Fruit fly (Drosophila melanogaster) whole organism, wandering third instar larva: ENCODE data around the gene CG34456.

ENCODE experiments used
- CG9705 ChIP-seq: fragments of 200-800 bp; sonication (Bioruptor generic); optimal IDR thresholded peaks from 2 replicates; lab custom pipeline; 2018; ENCODE audit warnings: missing biosample characterization, mild to moderate bottlenecking, missing genetic modification characterization
- CrebA ChIP-seq: fragments of 200-800 bp; sonication (Bioruptor generic); optimal IDR thresholded peaks from 2 replicates; lab custom pipeline; 2016; ENCODE audit warnings: missing biosample characterization, mild to moderate bottlenecking, missing genetic modification characterization, borderline replicate concordance
- Dfd ChIP-seq: fragments of >200 bp; optimal IDR thresholded peaks from 2 replicates; lab custom pipeline; 2017; ENCODE audit warnings: missing biosample characterization, missing genetic modification characterization
- Dif ChIP-seq: fragments of 200-275, 200-300 bp; sonication (Bioruptor generic); optimal IDR thresholded peaks from 2 replicates; lab custom pipeline; 2018; ENCODE audit warnings: missing biosample characterization, missing genetic modification characterization; ENCODE audit not compliant: partially characterized antibody
- GATAd ChIP-seq: sonication (Bioruptor generic); optimal IDR thresholded peaks from 2 replicates; lab custom pipeline; 2016; ENCODE audit warnings: missing biosample characterization, missing genetic modification characterization
- HLH106 ChIP-seq: fragments of 200-800 bp; optimal IDR thresholded peaks from 3 replicates; lab custom pipeline; 2019; ENCODE audit warnings: missing biosample characterization, mild to moderate bottlenecking, missing genetic modification characterization, moderate library complexity
- Hnf4 ChIP-seq: fragments of 200-800 bp; sonication (Bioruptor generic); optimal IDR thresholded peaks from 2 replicates; lab custom pipeline; 2016; ENCODE audit warnings: missing biosample characterization, mild to moderate bottlenecking, missing genetic modification characterization
- Hr78 ChIP-seq: fragments of >200 bp; optimal IDR thresholded peaks from 2 replicates; lab custom pipeline; 2017; ENCODE audit warnings: missing biosample characterization, missing genetic modification characterization
- Jra ChIP-seq: sonication (Bioruptor generic); optimal IDR thresholded peaks from 2 replicates; lab custom pipeline; 2016; ENCODE audit warnings: missing biosample characterization, missing genetic modification characterization
- Mio ChIP-seq: sonication (Bioruptor generic); optimal IDR thresholded peaks from 2 replicates; lab custom pipeline; 2016; ENCODE audit warnings: missing biosample characterization, missing genetic modification characterization
- Rel ChIP-seq, 2 experiments: fragments of 200-800 bp; sonication (Bioruptor generic) in 1 of 2; optimal IDR thresholded peaks; 2 replicates in 1 of 2; 3 replicates in 1 of 2; lab custom pipeline; 2016 to 2019; ENCODE audit warnings: mild to moderate bottlenecking in 2 of 2, missing biosample characterization in 2 of 2, missing genetic modification characterization in 2 of 2, moderate library complexity in 1 of 2
- Sp1 ChIP-seq: fragments of 200-800 bp; sonication (Bioruptor generic); optimal IDR thresholded peaks from 3 replicates; lab custom pipeline; 2019; ENCODE audit warnings: missing biosample characterization, mild to moderate bottlenecking, missing genetic modification characterization, moderate library complexity
- Vsx2 ChIP-seq: fragments of 200-300, 225-300 bp; sonication (Bioruptor generic); optimal IDR thresholded peaks from 2 replicates; lab custom pipeline; 2018; ENCODE audit warnings: missing biosample characterization, missing genetic modification characterization; ENCODE audit not compliant: partially characterized antibody
- br ChIP-seq: fragments of 200-800 bp; sonication (Bioruptor generic); optimal IDR thresholded peaks from 2 replicates; lab custom pipeline; 2016; ENCODE audit warnings: missing biosample characterization, missing genetic modification characterization
- brk ChIP-seq: fragments of 200-800 bp; sonication (Bioruptor generic); optimal IDR thresholded peaks from 2 replicates; lab custom pipeline; 2016; ENCODE audit warnings: missing biosample characterization, mild to moderate bottlenecking, missing genetic modification characterization
- dl ChIP-seq, 2 experiments: fragments of 175-275, 200-275 bp in 1 of 2; fragments of 200-275 bp in 1 of 2; sonication (Bioruptor generic); optimal IDR thresholded peaks; lab custom pipeline; 2018; ENCODE audit warnings: mild to moderate bottlenecking in 2 of 2, missing biosample characterization in 2 of 2, missing genetic modification characterization in 2 of 2, moderate library complexity in 2 of 2; ENCODE audit not compliant: partially characterized antibody in 2 of 2, insufficient read depth in 1 of 2
- dmrt93B ChIP-seq: fragments of 200-800 bp; sonication (Bioruptor generic); optimal IDR thresholded peaks from 2 replicates; lab custom pipeline; 2018; ENCODE audit warnings: missing biosample characterization, mild to moderate bottlenecking, missing genetic modification characterization
- dsf ChIP-seq: sonication (Bioruptor generic); optimal IDR thresholded peaks from 2 replicates; lab custom pipeline; 2016; ENCODE audit warnings: missing biosample characterization, missing genetic modification characterization, borderline replicate concordance
- ey ChIP-seq: fragments of 200-800 bp; sonication (Bioruptor generic); optimal IDR thresholded peaks from 2 replicates; lab custom pipeline; 2016; ENCODE audit warnings: missing biosample characterization, missing genetic modification characterization
- foxo ChIP-seq, 2 experiments: fragments of 200-800 bp; sonication (Bioruptor generic); optimal IDR thresholded peaks; 2 replicates in 1 of 2; 3 replicates in 1 of 2; lab custom pipeline; 2016 to 2017; ENCODE audit warnings: missing biosample characterization in 2 of 2, missing genetic modification characterization in 2 of 2
- fru ChIP-seq: fragments of 200-800 bp; sonication (Bioruptor generic); optimal IDR thresholded peaks from 3 replicates; lab custom pipeline; 2016; ENCODE audit warnings: missing biosample characterization, mild to moderate bottlenecking, missing genetic modification characterization
- h ChIP-seq: fragments of 200-800 bp; sonication (Bioruptor generic); optimal IDR thresholded peaks from 3 replicates; lab custom pipeline; 2016; ENCODE audit warnings: missing biosample characterization, mild to moderate bottlenecking, missing genetic modification characterization
- jim ChIP-seq: fragments of 175-275, 200-325 bp; sonication (Bioruptor generic); optimal IDR thresholded peaks from 2 replicates; lab custom pipeline; 2016; ENCODE audit warnings: missing biosample characterization, mild to moderate bottlenecking, missing genetic modification characterization
- lola ChIP-seq: fragments of >200 bp; optimal IDR thresholded peaks from 2 replicates; lab custom pipeline; 2017; ENCODE audit warnings: missing biosample characterization, missing genetic modification characterization
- psq ChIP-seq: fragments of 200-800 bp; sonication (Bioruptor generic); optimal IDR thresholded peaks from 3 replicates; lab custom pipeline; 2017; ENCODE audit warnings: missing biosample characterization, mild to moderate bottlenecking, missing genetic modification characterization, moderate library complexity
- rgr ChIP-seq: fragments of 200-800 bp; sonication (Bioruptor generic); optimal IDR thresholded peaks from 3 replicates; lab custom pipeline; 2016; ENCODE audit warnings: missing biosample characterization, mild to moderate bottlenecking, missing genetic modification characterization
- sage ChIP-seq: fragments of 200-800 bp; sonication (Bioruptor generic); optimal IDR thresholded peaks from 2 replicates; lab custom pipeline; 2016; ENCODE audit warnings: missing biosample characterization, mild to moderate bottlenecking, missing genetic modification characterization
- sv ChIP-seq: fragments of 200-800 bp; sonication (Bioruptor generic); optimal IDR thresholded peaks from 3 replicates; lab custom pipeline; 2016; ENCODE audit warnings: missing biosample characterization, missing genetic modification characterization
- tai ChIP-seq: sonication (Bioruptor generic); optimal IDR thresholded peaks from 2 replicates; lab custom pipeline; 2016; ENCODE audit warnings: missing biosample characterization, missing genetic modification characterization
- usp ChIP-seq: fragments of >200 bp; optimal IDR thresholded peaks from 2 replicates; lab custom pipeline; 2017; ENCODE audit warnings: missing biosample characterization, missing genetic modification characterization

CG34456 gene

DNA sequence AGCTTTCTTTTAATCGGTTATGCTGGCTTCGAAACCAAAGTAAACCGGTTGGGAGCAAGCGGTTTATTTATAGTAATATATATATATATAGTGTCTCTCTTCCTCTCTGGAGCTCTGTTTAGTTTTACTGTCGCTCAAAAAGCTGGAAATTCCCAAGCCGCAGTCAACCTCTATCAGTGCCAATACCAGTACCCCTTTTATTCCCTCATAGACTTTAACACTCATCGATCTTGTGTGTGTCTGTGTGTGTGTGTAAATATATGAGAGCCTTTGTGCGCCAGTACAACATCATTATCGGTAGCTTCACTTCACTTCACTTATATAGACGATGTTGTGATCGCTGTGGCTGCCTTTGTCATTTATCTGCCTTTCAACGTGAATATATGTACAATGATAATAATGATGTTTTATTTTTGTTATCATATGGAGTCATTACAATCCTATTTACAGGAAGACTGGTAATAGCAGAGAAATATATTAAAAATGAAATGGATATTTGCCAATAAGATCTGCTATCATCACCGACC lies 23.9 kb upstream of the CG34456 start:
- TF ChIP-seq h (GFP tag; lab: Kevin White, UChicago) (no peak), Rel (GFP tag; optimal IDR thresholded peaks at IDR 0.05; lab: Kevin White, UChicago) (no peak), Rel (tag; optimal IDR thresholded peaks at IDR 0.05; lab: Kevin White, UChicago) (no peak), dl (GFP tag; optimal IDR thresholded peaks at IDR 0.05; lab: Kevin White, UChicago; ENCODE audit: insufficient read depth in 1 of 2, partially characterized antibody in 2 of 2) (peak in 1 of 2 experiments; percentile 40), ey (GFP tag; lab: Kevin White, UChicago) (no peak), Hr78 (no peak)
- TF ChIP-seq, all 38 proteins: peak for 1

DNA sequence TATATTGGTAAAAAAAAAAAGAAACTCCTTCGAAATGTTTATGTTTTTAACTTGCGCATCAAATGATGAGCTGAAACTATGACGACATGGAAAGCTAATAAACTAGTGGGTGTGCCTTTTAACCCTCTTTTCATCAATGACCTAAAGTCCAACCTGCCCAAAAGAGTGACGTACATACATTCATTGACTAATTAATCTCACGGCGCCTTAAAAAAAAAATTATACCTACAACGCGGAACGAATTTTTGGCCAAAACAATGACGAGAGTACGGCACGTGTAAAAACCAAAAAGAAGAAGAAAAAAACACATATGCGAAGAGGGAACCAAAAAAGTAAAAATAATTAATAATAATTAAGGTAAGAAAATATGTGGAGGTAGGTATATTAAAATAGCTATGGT lies 23.4 kb upstream of the CG34456 start, which contains the start of gene PGRP-LC:
Gene PGRP-LC, plus strand, starts transcription at position 301 of the 400 bp plus-strand sequence.
- TF ChIP-seq Sp1, result no peak
- TF ChIP-seq sv (GFP tag; lab: Kevin White, UChicago), result no peak
- TF ChIP-seq Rel (GFP tag; optimal IDR thresholded peaks at IDR 0.05; lab: Kevin White, UChicago), result no peak
- no peak for TF ChIP-seq Rel (tag; optimal IDR thresholded peaks at IDR 0.05; lab: Kevin White, UChicago)
- no peak for TF ChIP-seq jim (GFP tag; lab: Kevin White, UChicago)
- TF ChIP-seq GATAd (GFP tag; lab: Kevin White, UChicago), result no peak
- no peak for TF ChIP-seq lola (GFP tag; lab: Kevin White, UChicago)
- TF ChIP-seq Dfd (GFP tag; lab: Kevin White, UChicago), result no peak
- no peak for TF ChIP-seq fru (GFP tag; lab: Kevin White, UChicago)
- TF ChIP-seq foxo (GFP tag; optimal IDR thresholded peaks at IDR 0.05; lab: Kevin White, UChicago), result no peak
- TF ChIP-seq tai, result no peak
- no peak for TF ChIP-seq Mio (GFP tag; lab: Kevin White, UChicago)
- TF ChIP-seq, all 38 proteins: peak for 0

- no peak for TF ChIP-seq br
- TF ChIP-seq dsf (GFP tag; lab: Kevin White, UChicago), result no peak
- no peak for TF ChIP-seq GATAd (GFP tag; lab: Kevin White, UChicago)
- no peak for TF ChIP-seq Dif (GFP tag; lab: Kevin White, UChicago)
- TF ChIP-seq Jra (GFP tag; lab: Kevin White, UChicago), result no peak
- TF ChIP-seq Hnf4 (GFP tag; lab: Kevin White, UChicago), result no peak
- TF ChIP-seq Dfd (GFP tag; lab: Kevin White, UChicago), result no peak
- TF ChIP-seq tai, result no peak
- no peak for TF ChIP-seq HLH106 (tag; lab: Kevin White, UChicago)
- TF ChIP-seq dmrt93B (GFP tag; lab: Kevin White, UChicago), result no peak
- TF ChIP-seq usp, result no peak
- no peak for TF ChIP-seq Mio (GFP tag; lab: Kevin White, UChicago)
- TF ChIP-seq brk, result no peak
- no peak for TF ChIP-seq Rel (GFP tag; optimal IDR thresholded peaks at IDR 0.05; lab: Kevin White, UChicago)
- no peak for TF ChIP-seq Rel (tag; optimal IDR thresholded peaks at IDR 0.05; lab: Kevin White, UChicago)
- no peak for TF ChIP-seq CG9705 (GFP tag; lab: Kevin White, UChicago)
- no peak for TF ChIP-seq psq (GFP tag; lab: Kevin White, UChicago)
- no peak for TF ChIP-seq ey (GFP tag; lab: Kevin White, UChicago)
Measured at dm6 chr3L:9339021-9339420, 22.9 kb upstream of the CG34456 start.

- TF ChIP-seq dmrt93B (GFP tag; lab: Kevin White, UChicago) (no peak), br (no peak), dl (GFP tag; optimal IDR thresholded peaks at IDR 0.05; lab: Kevin White, UChicago; ENCODE audit: insufficient read depth in 1 of 2, partially characterized antibody in 2 of 2) (peak in 1 of 2 experiments; percentile 8), Hnf4 (GFP tag; lab: Kevin White, UChicago) (no peak), Rel (GFP tag; optimal IDR thresholded peaks at IDR 0.05; lab: Kevin White, UChicago) (no peak), Rel (tag; optimal IDR thresholded peaks at IDR 0.05; lab: Kevin White, UChicago) (peak; percentile 33), lola (GFP tag; lab: Kevin White, UChicago) (no peak), sage (GFP tag; lab: Kevin White, UChicago) (no peak), h (GFP tag; lab: Kevin White, UChicago) (peak; percentile 3), Vsx2 (GFP tag; lab: Kevin White, UChicago) (peak; percentile 40), CG9705 (GFP tag; lab: Kevin White, UChicago) (no peak), ey (GFP tag; lab: Kevin White, UChicago) (no peak), rgr (GFP tag; lab: Kevin White, UChicago) (no peak), Dfd (GFP tag; lab: Kevin White, UChicago) (no peak), Mio (GFP tag; lab: Kevin White, UChicago) (no peak), sv (GFP tag; lab: Kevin White, UChicago) (no peak), usp (no peak), CrebA (GFP tag; lab: Kevin White, UChicago) (no peak), Dif (GFP tag; lab: Kevin White, UChicago) (peak; percentile 27), Jra (GFP tag; lab: Kevin White, UChicago) (no peak)
Measured at dm6 chr3L:9340232-9340631, 21.7 kb upstream of the CG34456 start.
